Fruit fly (Drosophila melanogaster) whole organism, embryonic: ENCODE results near the gene ttm3.

Experiments used
- Atf3 ChIP-seq: fragments of 200-800 bp; sonication (Bioruptor generic); optimal IDR thresholded peaks from 3 replicates; lab custom pipeline; 2016; ENCODE audit warnings: missing biosample characterization, missing genetic modification characterization
- Awh ChIP-seq: fragments of 200-800 bp; sonication (Bioruptor generic); IDR thresholded peaks from 2 replicates; pipeline ENCODE4, ENCODE4 v1.3.6; 2022; ENCODE audit warnings: missing biosample characterization, missing genetic modification characterization
- B-H2 ChIP-seq: fragments of 200-800 bp; sonication (Bioruptor generic); optimal IDR thresholded peaks from 2 replicates; lab custom pipeline; 2018; ENCODE audit warnings: missing biosample characterization, mild to moderate bottlenecking, missing genetic modification characterization
- CG11504 ChIP-seq: fragments of 200-800 bp; sonication (Bioruptor generic); optimal IDR thresholded peaks from 3 replicates; lab custom pipeline; 2019; ENCODE audit warnings: missing biosample characterization, mild to moderate bottlenecking, missing genetic modification characterization, moderate library complexity
- CG12744 ChIP-seq: fragments of 200-800 bp; sonication (Bioruptor generic); optimal IDR thresholded peaks from 2 replicates; lab custom pipeline; 2016; ENCODE audit warnings: missing biosample characterization, missing genetic modification characterization
- CG14710 ChIP-seq: fragments of 200-800 bp; sonication (Bioruptor generic); optimal IDR thresholded peaks from 3 replicates; lab custom pipeline; 2019; ENCODE audit warnings: missing biosample characterization, mild to moderate bottlenecking, missing genetic modification characterization, moderate library complexity
- CG1602 ChIP-seq: fragments of 200-800 bp; sonication (Bioruptor generic); optimal IDR thresholded peaks from 3 replicates; lab custom pipeline; 2016; ENCODE audit warnings: missing biosample characterization, missing genetic modification characterization
- CG3407 ChIP-seq: fragments of 200-800 bp; sonication (Bioruptor generic); optimal IDR thresholded peaks from 2 replicates; lab custom pipeline; 2018; ENCODE audit warnings: missing biosample characterization, mild to moderate bottlenecking, missing genetic modification characterization
- CG3995 ChIP-seq: fragments of 200-800 bp; sonication (Bioruptor generic); optimal IDR thresholded peaks from 3 replicates; lab custom pipeline; 2016; ENCODE audit warnings: missing biosample characterization, missing genetic modification characterization
- CG5180 ChIP-seq: fragments of 200-800 bp; sonication (Bioruptor generic); optimal IDR thresholded peaks from 3 replicates; lab custom pipeline; 2017; ENCODE audit warnings: missing biosample characterization, missing genetic modification characterization, mild to moderate bottlenecking, moderate library complexity, missing genetic modification reagents
- CG6175 ChIP-seq: fragments of 200-800 bp; sonication (Bioruptor generic); IDR thresholded peaks from 3 replicates; pipeline ENCODE4 v1.3.6; 2022; ENCODE audit warnings: missing biosample characterization, missing genetic modification characterization
- Dll ChIP-seq: fragments of 200-800 bp; sonication (Bioruptor generic); IDR thresholded peaks from 4 replicates; pipeline ENCODE4 v1.3.6; 2022; ENCODE audit warnings: missing biosample characterization, missing genetic modification characterization; ENCODE audit not compliant: partially characterized antibody
- E2f2 ChIP-seq: fragments of 200-800 bp; sonication (Bioruptor generic); IDR thresholded peaks from 2 replicates; pipeline ENCODE4 v1.3.6; 2022; ENCODE audit warnings: missing biosample characterization, missing genetic modification characterization
- HLH54F ChIP-seq: fragments of 200-800 bp; sonication (Bioruptor generic); optimal IDR thresholded peaks from 3 replicates; lab custom pipeline; 2016; ENCODE audit warnings: missing biosample characterization, missing genetic modification characterization
- Lpt ChIP-seq: fragments of >200 bp; optimal IDR thresholded peaks from 2 replicates; lab custom pipeline; 2018; ENCODE audit warnings: missing biosample characterization, missing genetic modification characterization
- Oli ChIP-seq: fragments of 200-800 bp; sonication (Bioruptor generic); optimal IDR thresholded peaks from 2 replicates; lab custom pipeline; 2018; ENCODE audit warnings: missing biosample characterization, mild to moderate bottlenecking, missing genetic modification characterization, moderate library complexity
- Pdp1 ChIP-seq, 2 experiments: fragments of 200-800 bp; sonication (Bioruptor generic); optimal IDR thresholded peaks; 3 replicates each; lab custom pipeline; 2016; ENCODE audit warnings: missing biosample characterization in 2 of 2, missing genetic modification characterization in 2 of 2, mild to moderate bottlenecking in 1 of 2, moderate library complexity in 1 of 2
- Sin3A ChIP-seq: fragments of >200 bp; optimal IDR thresholded peaks from 2 replicates; lab custom pipeline; 2018
- Sry-β ChIP-seq: fragments of 200-800 bp; sonication (Bioruptor generic); optimal IDR thresholded peaks from 2 replicates; lab custom pipeline; 2018; ENCODE audit warnings: missing biosample characterization, mild to moderate bottlenecking, missing genetic modification characterization, moderate library complexity
- Sry-δ ChIP-seq: fragments of 200-800 bp; sonication (Bioruptor generic); optimal IDR thresholded peaks from 2 replicates; lab custom pipeline; 2016; ENCODE audit warnings: missing biosample characterization, missing genetic modification characterization
- Taf1 ChIP-seq: fragments of 200-800 bp; sonication (Bioruptor generic); IDR thresholded peaks from 2 replicates; pipeline ENCODE4 v1.3.6; 2022; ENCODE audit warnings: missing biosample characterization, missing genetic modification characterization
- ab ChIP-seq: fragments of 200-800 bp; sonication (Bioruptor generic); optimal IDR thresholded peaks from 2 replicates; lab custom pipeline; 2016; ENCODE audit warnings: missing biosample characterization, missing genetic modification characterization
- cwo ChIP-seq: fragments of 200-800 bp; sonication (Bioruptor generic); optimal IDR thresholded peaks from 3 replicates; lab custom pipeline; 2017; ENCODE audit warnings: missing biosample characterization, missing genetic modification characterization, mild to moderate bottlenecking, moderate library complexity, missing genetic modification reagents
- dpn ChIP-seq, 2 experiments: fragments of 200-800 bp; sonication (Bioruptor generic); optimal IDR thresholded peaks; 3 replicates each; lab custom pipeline; 2016; ENCODE audit warnings: missing biosample characterization in 2 of 2, missing genetic modification characterization in 2 of 2
- fd3F ChIP-seq: fragments of 200-800 bp; sonication (Bioruptor generic); optimal IDR thresholded peaks from 2 replicates; lab custom pipeline; 2018; ENCODE audit warnings: missing biosample characterization, mild to moderate bottlenecking, missing genetic modification characterization, moderate library complexity
- gcm2 ChIP-seq: fragments of 200-800 bp; sonication (Bioruptor generic); optimal IDR thresholded peaks from 2 replicates; lab custom pipeline; 2016; ENCODE audit warnings: missing biosample characterization, missing genetic modification characterization
- gem ChIP-seq: fragments of 200-800 bp; sonication (Bioruptor generic); optimal IDR thresholded peaks from 2 replicates; lab custom pipeline; 2019; ENCODE audit warnings: missing biosample characterization, mild to moderate bottlenecking, missing genetic modification characterization, moderate library complexity
- gt ChIP-seq: fragments of 200-800 bp; sonication (Bioruptor generic); IDR thresholded peaks from 2 replicates; pipeline ENCODE4 v1.3.6; 2022; ENCODE audit warnings: missing biosample characterization, missing genetic modification characterization
- hb ChIP-seq: fragments of 200-800 bp; sonication (Bioruptor generic); IDR thresholded peaks from 3 replicates; pipeline ENCODE4 v1.3.6; 2022; ENCODE audit warnings: missing biosample characterization, missing genetic modification characterization; ENCODE audit not compliant: partially characterized antibody
- lola ChIP-seq, 3 experiments: fragments of >200 bp in 2 of 3; fragments of 200-800 bp in 1 of 3; sonication (Bioruptor generic) in 1 of 3; optimal IDR thresholded peaks; 2 replicates each; lab custom pipeline; 2017 to 2019; ENCODE audit warnings: missing biosample characterization in 3 of 3, missing genetic modification characterization in 3 of 3, mild to moderate bottlenecking in 1 of 3, moderate library complexity in 1 of 3
- onecut ChIP-seq: fragments of 200-800 bp; sonication (Bioruptor generic); IDR thresholded peaks from 2 replicates; pipeline ENCODE4 v1.3.6; 2022; ENCODE audit warnings: missing biosample characterization, missing genetic modification characterization
- org-1 ChIP-seq: fragments of 200-800 bp; sonication (Bioruptor generic); optimal IDR thresholded peaks from 2 replicates; lab custom pipeline; 2017; ENCODE audit warnings: missing biosample characterization, missing genetic modification characterization
- pan ChIP-seq, 4 experiments: fragments of >200 bp in 3 of 4; fragments of 200-800 bp in 1 of 4; sonication (Bioruptor generic) in 1 of 4; optimal IDR thresholded peaks in 3 of 4; IDR thresholded peaks in 1 of 4; 2 replicates each; pipeline versions ENCODE4 v1.3.6 to Lab custom; 2017 to 2022; ENCODE audit warnings: missing biosample characterization in 2 of 4, missing genetic modification characterization in 2 of 4, mixed read lengths in 1 of 4
- pfk ChIP-seq: fragments of 200-800 bp; sonication (Bioruptor generic); optimal IDR thresholded peaks from 2 replicates; lab custom pipeline; 2018; ENCODE audit warnings: missing biosample characterization, mild to moderate bottlenecking, missing genetic modification characterization, moderate library complexity
- run ChIP-seq: fragments of 200-800 bp; sonication (Bioruptor generic); optimal IDR thresholded peaks from 3 replicates; lab custom pipeline; 2018; ENCODE audit warnings: missing biosample characterization, mild to moderate bottlenecking, missing genetic modification characterization
- shn ChIP-seq: fragments of 200-800 bp; sonication (Bioruptor generic); optimal IDR thresholded peaks from 3 replicates; lab custom pipeline; 2016; ENCODE audit warnings: missing biosample characterization, missing genetic modification characterization
- sqz ChIP-seq: fragments of 200-800 bp; sonication (Bioruptor generic); optimal IDR thresholded peaks from 3 replicates; lab custom pipeline; 2018; ENCODE audit warnings: missing biosample characterization, mild to moderate bottlenecking, missing genetic modification characterization
- z ChIP-seq: fragments of 200-800 bp; sonication (Bioruptor generic); IDR thresholded peaks from 3 replicates; pipeline ENCODE4 v1.3.6; 2022; ENCODE audit warnings: missing biosample characterization, missing genetic modification characterization
- zfh1 ChIP-seq: fragments of 200-800 bp; sonication (Bioruptor generic); IDR thresholded peaks from 3 replicates; pipeline ENCODE4 v1.3.6; 2022; ENCODE audit warnings: missing biosample characterization, missing genetic modification characterization

Gene ttm3

DNA sequence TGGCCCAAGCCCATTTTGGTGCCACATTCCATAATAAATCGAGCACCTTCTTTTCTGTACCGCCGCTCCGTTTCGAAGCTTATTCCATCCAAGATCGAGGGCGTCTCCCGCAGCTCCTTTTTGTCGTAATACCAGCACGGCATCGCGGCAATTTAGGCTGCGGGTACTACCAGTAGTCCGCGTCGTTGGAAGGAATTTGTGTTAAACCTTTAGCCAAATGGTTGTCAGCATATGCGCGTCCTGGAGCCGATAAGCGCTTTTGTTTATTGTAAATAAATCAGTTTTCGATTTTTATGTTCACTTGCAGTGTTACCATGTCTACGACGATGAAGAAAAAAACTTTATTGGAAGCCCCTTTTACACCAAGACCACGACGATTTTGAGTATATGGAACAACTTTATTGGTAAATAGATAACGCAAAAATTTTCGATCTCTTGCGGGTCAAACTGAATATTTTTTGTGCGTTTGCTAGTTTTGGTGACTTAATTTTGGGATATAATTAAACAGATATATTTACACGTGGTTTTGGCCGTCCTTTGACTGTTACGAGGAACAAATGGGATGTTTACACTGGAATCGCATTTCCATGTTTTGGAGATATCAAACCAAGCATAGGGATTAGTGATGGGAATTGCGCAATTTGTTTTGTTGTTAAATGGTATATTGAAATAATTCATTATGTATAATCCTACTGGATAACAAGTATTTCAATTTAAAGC is 50.3 kb downstream of the ttm3 start, which contains the start of gene CycK (continued):
- TF ChIP-seq B-H2 = no peak
- peak; percentile 27 for TF ChIP-seq sqz (GFP tag; lab: Kevin White, UChicago)
- TF ChIP-seq Taf1 (GFP tag; lab: Robert Waterston, UW) = no peak
- TF ChIP-seq pfk (GFP tag; lab: Kevin White, UChicago) = peak; percentile 38
- no peak for TF ChIP-seq CG3407
- no peak for TF ChIP-seq CG5180 (GFP tag; lab: Kevin White, UChicago)
- no peak for TF ChIP-seq cwo (GFP tag; lab: Kevin White, UChicago)
- no peak for TF ChIP-seq Dll (GFP tag; lab: Robert Waterston, UW)
- TF ChIP-seq CG11504 (tag; lab: Kevin White, UChicago) = no peak
- no peak for TF ChIP-seq pan (optimal IDR thresholded peaks at IDR 0.05; lab: Kevin White, UChicago)
- no peak for TF ChIP-seq pan (GFP tag; optimal IDR thresholded peaks at IDR 0.05 in 1 of 2, IDR thresholded peaks at IDR 0.05 in 1 of 2)
- TF ChIP-seq E2f2 (GFP tag; lab: Robert Waterston, UW) = no peak
- TF ChIP-seq dpn (GFP tag; optimal IDR thresholded peaks at IDR 0.05; lab: Kevin White, UChicago) = peak in 1 of 2 experiments; percentile 20
- no peak for TF ChIP-seq Lpt (GFP tag; lab: Kevin White, UChicago)
- TF ChIP-seq hb (GFP tag; lab: Robert Waterston, UW) = no peak
- no peak for TF ChIP-seq zfh1 (GFP tag; lab: Robert Waterston, UW)
- TF ChIP-seq HLH54F (GFP tag; lab: Kevin White, UChicago) = peak; percentile 10
- TF ChIP-seq Sin3A (lab: Kevin White, UChicago) = peak; percentile 45
- no peak for TF ChIP-seq onecut (GFP tag; lab: Robert Waterston, UW)
- TF ChIP-seq CG1602 (GFP tag; lab: Kevin White, UChicago) = peak; percentile 18
- peak; percentile 43 for TF ChIP-seq gem (tag; lab: Kevin White, UChicago)
- no peak for TF ChIP-seq fd3F (GFP tag; lab: Kevin White, UChicago)
- TF ChIP-seq CG3995 (GFP tag; lab: Kevin White, UChicago) = peak; percentile 92
- TF ChIP-seq Oli (tag; lab: Kevin White, UChicago) = peak; percentile 20
- TF ChIP-seq Awh (GFP tag; lab: Robert Waterston, UW) = no peak
- TF ChIP-seq gt (GFP tag; lab: Robert Waterston, UW) = no peak
- peak; percentile 9 for TF ChIP-seq shn (GFP tag; lab: Kevin White, UChicago)
- no peak for TF ChIP-seq z (GFP tag; lab: Robert Waterston, UW)
- peak in 1 of 3 experiments; percentile 37 for TF ChIP-seq lola (GFP tag; optimal IDR thresholded peaks at IDR 0.05; lab: Kevin White, UChicago)
- peak; percentile 67 for TF ChIP-seq Sry-δ (GFP tag; lab: Kevin White, UChicago)
- TF ChIP-seq CG12744 (GFP tag; lab: Kevin White, UChicago) = no peak
- no peak for TF ChIP-seq ab (GFP tag; lab: Kevin White, UChicago)
- TF ChIP-seq CG6175 (GFP tag; lab: Robert Waterston, UW) = no peak
- TF ChIP-seq Sry-β = no peak
- TF ChIP-seq org-1 (GFP tag; lab: Kevin White, UChicago) = no peak
- peak; percentile 8 for TF ChIP-seq Atf3 (GFP tag; lab: Kevin White, UChicago)
- TF ChIP-seq CG14710 (tag; lab: Kevin White, UChicago) = peak; percentile 46
- TF ChIP-seq gcm2 (GFP tag; lab: Kevin White, UChicago) = no peak
- peak; percentile 2 to 59 for TF ChIP-seq Pdp1 (GFP tag; optimal IDR thresholded peaks at IDR 0.05; lab: Kevin White, UChicago)
- no peak for TF ChIP-seq run (tag; lab: Kevin White, UChicago)
